Worm (Caenorhabditis elegans): ENCODE measurements around the gene ZC21.8.

- TF ChIP-seq lsy-2 (tag; optimal IDR thresholded peaks at IDR 0.05) (no peak), nhr-6 (tag; optimal IDR thresholded peaks at IDR 0.05) (no peak), dmd-4 (tag; optimal IDR thresholded peaks at IDR 0.05) (no peak), mdl-1 (tag; optimal IDR thresholded peaks at IDR 0.05) (no peak), nhr-23 (tag; optimal IDR thresholded peaks at IDR 0.05) (no peak), blmp-1 (tag; optimal IDR thresholded peaks at IDR 0.05; ENCODE audit: insufficient read depth) (no peak), elt-1 (tag; optimal IDR thresholded peaks at IDR 0.05) (no peak), nhr-12 (tag; optimal IDR thresholded peaks at IDR 0.05) (no peak), unc-39 (tag; optimal IDR thresholded peaks at IDR 0.05) (no peak), nhr-77 (tag; optimal IDR thresholded peaks at IDR 0.05) (no peak)
These were observed 46.5 kb downstream of the ZC21.8 start for ce11 chrIII:8473292-8473691.

Data from whole organism, L2 larva.